Worm (Caenorhabditis elegans) whole organism, L1 larva: Measurements from ENCODE around the gene hda-4.

ENCODE experiments used
- Y116A8C.19 ChIP-seq: sonication (generic microtip); optimal IDR thresholded peaks from 2 replicates; lab custom pipeline; 2016; ENCODE audit warnings: missing compliant biosample characterization, missing genetic modification characterization, borderline replicate concordance
- alr-1 ChIP-seq: fragments of 200-800 bp; sonication (Bioruptor generic); optimal IDR thresholded peaks from 2 replicates; lab custom pipeline; 2018; ENCODE audit warnings: borderline replicate concordance, mild to moderate bottlenecking, missing genetic modification characterization, missing compliant biosample characterization
- aly-2 ChIP-seq: fragments of 150-350 bp; optimal IDR thresholded peaks from 2 replicates; lab custom pipeline; 2014; ENCODE audit warnings: missing biosample characterization, missing genetic modification characterization
- blmp-1 ChIP-seq: fragments of 150-350 bp; optimal IDR thresholded peaks from 2 replicates; lab custom pipeline; 2014; ENCODE audit warnings: missing biosample characterization, missing genetic modification characterization
- ceh-8 ChIP-seq: fragments of 200-800 bp; sonication (Bioruptor generic); optimal IDR thresholded peaks from 2 replicates; lab custom pipeline; 2018; ENCODE audit warnings: mild to moderate bottlenecking, missing genetic modification characterization, moderate library complexity, missing compliant biosample characterization
- ceh-88 ChIP-seq: fragments of 200-800 bp; sonication (Bioruptor generic); IDR thresholded peaks from 2 replicates; pipeline ENCODE4 v1.3.6; 2022; ENCODE audit warnings: missing genetic modification characterization, missing compliant biosample characterization
- ces-1 ChIP-seq: fragments of 150-350 bp; optimal IDR thresholded peaks from 2 replicates; lab custom pipeline; 2014; ENCODE audit warnings: missing biosample characterization, missing genetic modification reagents, missing genetic modification characterization
- egl-27 ChIP-seq, 2 experiments: fragments of 150-350 bp in 1 of 2; sonication (generic microtip); optimal IDR thresholded peaks; 3 replicates each; lab custom pipeline; 2017 to 2018; ENCODE audit warnings: missing biosample characterization in 2 of 2, missing genetic modification characterization in 2 of 2, missing genetic modification reagents in 2 of 2
- elt-2 ChIP-seq: sonication (generic microtip); optimal IDR thresholded peaks from 2 replicates; lab custom pipeline; 2016; ENCODE audit warnings: missing genetic modification characterization, mild to moderate bottlenecking, inconsistent platforms, missing compliant biosample characterization, missing genetic modification reagents
- elt-3 ChIP-seq, 6 experiments: fragments of 150-350 bp in 1 of 6; sonication (generic microtip); optimal IDR thresholded peaks; 2 replicates each; lab custom pipeline; 2017 to 2018; ENCODE audit warnings: missing biosample characterization in 6 of 6, missing genetic modification characterization in 6 of 6, inconsistent platforms in 1 of 6
- fkh-4 ChIP-seq: sonication (generic microtip); optimal IDR thresholded peaks from 2 replicates; lab custom pipeline; 2016; ENCODE audit warnings: missing compliant biosample characterization, missing genetic modification characterization, borderline replicate concordance
- fkh-8 ChIP-seq: sonication (generic microtip); optimal IDR thresholded peaks from 2 replicates; lab custom pipeline; 2016; ENCODE audit warnings: mild to moderate bottlenecking, missing genetic modification characterization, missing compliant biosample characterization
- grh-1 ChIP-seq: fragments of 200-800 bp; sonication (Bioruptor generic); IDR thresholded peaks from 2 replicates; pipeline ENCODE4 v1.3.6; 2022; ENCODE audit warnings: missing genetic modification reagents, missing genetic modification characterization, missing compliant biosample characterization
- hpl-2 ChIP-seq: fragments of 150-350 bp; optimal IDR thresholded peaks from 2 replicates; lab custom pipeline; 2014; ENCODE audit warnings: missing biosample characterization, missing genetic modification reagents, missing genetic modification characterization
- isw-1 ChIP-seq: fragments of 200-800 bp; sonication (Bioruptor generic); IDR thresholded peaks from 2 replicates; pipeline ENCODE4 v1.3.6; 2022; ENCODE audit warnings: missing genetic modification characterization, missing compliant biosample characterization
- lin-14 ChIP-seq: fragments of 200-800 bp; sonication (Bioruptor generic); optimal IDR thresholded peaks from 2 replicates; lab custom pipeline; 2018; ENCODE audit warnings: mild to moderate bottlenecking, missing genetic modification characterization, moderate library complexity, missing compliant biosample characterization
- lin-35 ChIP-seq, 2 experiments: fragments of 150-350 bp; optimal IDR thresholded peaks; 2 replicates each; lab custom pipeline; 2014; ENCODE audit warnings: missing biosample characterization in 2 of 2, missing genetic modification characterization in 2 of 2, missing genetic modification reagents in 2 of 2
- lin-39 ChIP-seq: fragments of 150-350 bp; optimal IDR thresholded peaks from 2 replicates; lab custom pipeline; 2014; ENCODE audit warnings: missing biosample characterization, missing genetic modification reagents, missing genetic modification characterization
- lsy-2 ChIP-seq, 2 experiments: fragments of 150-350 bp; optimal IDR thresholded peaks; 2 replicates each; lab custom pipeline; 2014; ENCODE audit warnings: missing biosample characterization in 2 of 2, missing genetic modification characterization in 2 of 2
- mab-9 ChIP-seq: fragments of 200-800 bp; sonication (Bioruptor generic); IDR thresholded peaks from 2 replicates; pipeline ENCODE4 v1.3.6; 2022; ENCODE audit warnings: missing genetic modification reagents, missing genetic modification characterization, missing compliant biosample characterization
- mdl-1 ChIP-seq, 2 experiments: fragments of 150-350 bp; optimal IDR thresholded peaks; 2 replicates each; lab custom pipeline; 2014 to 2017; ENCODE audit warnings: missing biosample characterization in 2 of 2, missing genetic modification characterization in 2 of 2, inconsistent platforms in 1 of 2
- nhr-12 ChIP-seq: sonication (generic microtip); optimal IDR thresholded peaks from 2 replicates; lab custom pipeline; 2017; ENCODE audit warnings: missing biosample characterization, missing genetic modification characterization
- nhr-20 ChIP-seq: sonication (generic microtip); optimal IDR thresholded peaks from 2 replicates; lab custom pipeline; 2016; ENCODE audit warnings: mild to moderate bottlenecking, missing genetic modification characterization, missing compliant biosample characterization
- nhr-71 ChIP-seq: sonication (generic microtip); optimal IDR thresholded peaks from 2 replicates; lab custom pipeline; 2016; ENCODE audit warnings: mild to moderate bottlenecking, missing genetic modification characterization, moderate library complexity, missing compliant biosample characterization
- nhr-77 ChIP-seq: fragments of 150-350 bp; optimal IDR thresholded peaks from 2 replicates; lab custom pipeline; 2014; ENCODE audit warnings: missing biosample characterization, missing genetic modification characterization
- nhr-85 ChIP-seq: sonication (generic microtip); peaks from one replicate; lab custom pipeline; 2016; ENCODE audit warnings: missing genetic modification characterization, inconsistent platforms, missing compliant biosample characterization
- nhr-90 ChIP-seq: sonication (generic microtip); optimal IDR thresholded peaks from 2 replicates; lab custom pipeline; 2016; ENCODE audit warnings: mild to moderate bottlenecking, missing genetic modification characterization, missing compliant biosample characterization; ENCODE audit not compliant: poor library complexity
- pqm-1 ChIP-seq: sonication (generic microtip); optimal IDR thresholded peaks from 3 replicates; lab custom pipeline; 2017; ENCODE audit warnings: missing biosample characterization, missing genetic modification characterization
- rnt-1 ChIP-seq: sonication (generic microtip); optimal IDR thresholded peaks from 2 replicates; lab custom pipeline; 2016; ENCODE audit warnings: mild to moderate bottlenecking, missing genetic modification characterization, moderate library complexity, missing compliant biosample characterization
- skn-1 ChIP-seq: fragments of 150-350 bp; optimal IDR thresholded peaks from 2 replicates; lab custom pipeline; 2014; ENCODE audit warnings: missing biosample characterization, missing genetic modification characterization
- snpc-4 ChIP-seq: fragments of 150-350 bp; optimal IDR thresholded peaks from 2 replicates; lab custom pipeline; 2014; ENCODE audit warnings: missing biosample characterization, missing genetic modification characterization
- snu-23 ChIP-seq: sonication (generic microtip); optimal IDR thresholded peaks from 2 replicates; lab custom pipeline; 2016; ENCODE audit warnings: missing genetic modification characterization, missing compliant biosample characterization
- sox-4 ChIP-seq: sonication (generic microtip); optimal IDR thresholded peaks from 2 replicates; lab custom pipeline; 2016; ENCODE audit warnings: missing genetic modification characterization, missing compliant biosample characterization
- tbx-2 ChIP-seq: sonication (generic microtip); optimal IDR thresholded peaks from 2 replicates; lab custom pipeline; 2016; ENCODE audit warnings: missing genetic modification characterization, missing compliant biosample characterization
- unc-30 ChIP-seq: sonication (generic microtip); optimal IDR thresholded peaks from 2 replicates; lab custom pipeline; 2017; ENCODE audit warnings: missing biosample characterization, missing genetic modification characterization
- unc-62 ChIP-seq: fragments of 150-350 bp; optimal IDR thresholded peaks from 2 replicates; lab custom pipeline; 2014; ENCODE audit warnings: missing biosample characterization, missing genetic modification reagents, missing genetic modification characterization
- unc-98 ChIP-seq: fragments of 200-800 bp; sonication (Bioruptor generic); IDR thresholded peaks from 2 replicates; pipeline ENCODE4 v1.3.6; 2022; ENCODE audit warnings: missing genetic modification characterization, missing compliant biosample characterization
- xbp-1 ChIP-seq: sonication (generic microtip); optimal IDR thresholded peaks from 2 replicates; lab custom pipeline; 2016; ENCODE audit warnings: missing genetic modification characterization, missing compliant biosample characterization

The hda-4 gene

DNA sequence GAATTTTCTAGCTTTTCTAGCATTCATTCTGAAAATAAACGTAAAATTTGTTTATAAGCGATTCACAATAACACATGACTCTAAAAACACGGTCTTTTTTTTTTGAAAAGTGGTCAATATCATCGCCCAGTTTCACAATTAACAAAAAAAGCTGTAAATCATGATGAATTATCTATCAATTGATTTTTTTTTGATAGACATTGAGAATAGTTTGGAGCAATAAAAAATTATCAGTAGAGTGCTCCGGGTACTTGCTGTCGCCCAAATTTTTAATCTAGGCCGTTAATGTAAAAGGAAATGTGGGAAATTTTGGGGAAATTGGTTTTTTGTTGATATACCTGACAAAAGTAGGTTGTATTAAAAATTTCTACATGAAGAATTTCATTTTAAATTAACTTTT is 44.1 kb downstream of the hda-4 start:
- TF ChIP-seq rnt-1 (tag; lab: Kevin White, UChicago) (no peak), nhr-77 (tag; lab: Kevin White, UChicago) (no peak), blmp-1 (no peak), ceh-88 (GFP tag; lab: Robert Waterston, UW) (no peak), fkh-8 (tag; lab: Kevin White, UChicago) (no peak), lin-39 (no peak), unc-98 (GFP tag; lab: Robert Waterston, UW) (no peak), snpc-4 (tag; lab: Kevin White, UChicago) (no peak), unc-62 (GFP tag; lab: Kevin White, UChicago) (no peak), fkh-4 (tag; lab: Kevin White, UChicago) (no peak), egl-27 (tag; optimal IDR thresholded peaks at IDR 0.05; lab: Kevin White, UChicago) (no peak), aly-2 (tag; lab: Kevin White, UChicago) (no peak), alr-1 (no peak), grh-1 (GFP tag; lab: Robert Waterston, UW) (no peak), nhr-12 (tag; lab: Kevin White, UChicago) (no peak), skn-1 (tag; lab: Kevin White, UChicago) (no peak), mdl-1 (tag; optimal IDR thresholded peaks at IDR 0.05; lab: Kevin White, UChicago) (no peak)

DNA sequence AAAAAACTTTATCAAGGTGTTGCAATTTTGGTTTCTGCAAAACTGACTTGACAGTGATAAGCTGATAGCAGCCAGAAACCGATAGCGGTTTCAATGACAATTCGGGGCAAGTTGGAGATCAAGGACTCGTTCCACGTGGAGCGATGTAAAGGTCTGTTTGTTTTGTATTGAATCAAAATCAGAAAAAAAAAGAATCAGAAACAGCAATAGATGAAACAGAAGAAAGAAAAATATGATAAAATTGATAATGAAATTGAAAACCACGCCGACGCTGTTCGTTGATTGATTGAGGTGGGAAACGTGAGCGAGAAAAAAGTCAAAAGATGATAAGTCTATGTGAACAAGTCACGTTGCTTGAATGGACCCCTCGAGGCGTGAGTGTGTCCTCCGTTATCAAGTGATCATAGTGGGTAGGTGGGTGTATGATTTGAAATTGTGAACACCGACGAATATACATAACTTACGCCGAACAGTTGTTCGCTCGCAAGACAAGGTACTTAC is 46.0 kb downstream of the hda-4 start:
- peak in 1 of 2 experiments; percentile 14 for TF ChIP-seq lin-35 (GFP tag; optimal IDR thresholded peaks at IDR 0.05; lab: Kevin White, UChicago)
- peak; percentile 15 for TF ChIP-seq pqm-1
- peak; percentile 88 for TF ChIP-seq blmp-1
- peak; percentile 74 for TF ChIP-seq lin-14 (GFP tag; lab: Kevin White, UChicago)
- no peak for TF ChIP-seq sox-4 (tag; lab: Kevin White, UChicago)
- TF ChIP-seq elt-3 (tag; optimal IDR thresholded peaks at IDR 0.05; lab: Kevin White, UChicago): peak in 3 of 6 experiments; percentile 59 to 76 (median 68)
- TF ChIP-seq elt-2 (tag; lab: Kevin White, UChicago): peak; percentile 80
- TF ChIP-seq nhr-85 (tag; lab: Kevin White, UChicago): peak; percentile 79
- peak; percentile 56 for TF ChIP-seq nhr-20 (tag; lab: Kevin White, UChicago)
- no peak for TF ChIP-seq hpl-2
- TF ChIP-seq lsy-2 (tag; optimal IDR thresholded peaks at IDR 0.05; lab: Kevin White, UChicago): no peak
- peak; percentile 16 for TF ChIP-seq snu-23 (GFP tag; lab: Kevin White, UChicago)
- peak in 1 of 2 experiments; percentile 30 for TF ChIP-seq mdl-1 (tag; optimal IDR thresholded peaks at IDR 0.05; lab: Kevin White, UChicago)
- peak; percentile 38 for TF ChIP-seq nhr-71
- TF ChIP-seq, all 84 proteins: peak for 11

DNA sequence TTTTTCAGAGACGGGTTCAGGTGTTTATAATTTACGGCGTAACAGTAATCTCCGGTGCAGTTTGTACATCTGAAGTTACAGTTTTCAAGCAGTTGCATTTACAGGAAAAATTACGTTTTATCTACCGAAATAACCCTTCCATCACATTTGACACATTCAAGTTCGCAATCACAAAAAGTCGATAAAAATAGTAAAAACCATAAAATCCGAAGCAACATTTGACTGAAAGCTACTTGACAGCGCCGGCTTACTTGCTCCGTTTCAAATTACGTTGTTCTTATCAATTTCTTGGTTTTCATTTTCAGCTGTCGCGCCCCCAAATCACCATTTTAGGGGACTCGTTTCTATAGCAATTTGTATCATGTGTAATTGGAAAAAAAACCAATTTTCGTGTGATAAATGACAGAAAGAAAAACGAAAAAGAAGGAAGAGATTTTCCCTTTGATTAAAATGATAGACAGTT is 53.5 kb downstream of the hda-4 start, which contains the start of gene T01C8.3:
Gene T01C8.3 (minus strand): TSS at position 413 of the 463 bp plus-strand sequence.
- TF ChIP-seq blmp-1: no peak
- no peak for TF ChIP-seq skn-1 (tag; lab: Kevin White, UChicago)
- TF ChIP-seq nhr-12 (tag; lab: Kevin White, UChicago): no peak
- no peak for TF ChIP-seq unc-30
- no peak for TF ChIP-seq grh-1 (GFP tag; lab: Robert Waterston, UW)
- TF ChIP-seq unc-62 (GFP tag; lab: Kevin White, UChicago): no peak
- TF ChIP-seq egl-27 (tag; optimal IDR thresholded peaks at IDR 0.05; lab: Kevin White, UChicago): no peak
- no peak for TF ChIP-seq ces-1 (GFP tag; lab: Kevin White, UChicago)
- no peak for TF ChIP-seq lsy-2 (tag; optimal IDR thresholded peaks at IDR 0.05; lab: Kevin White, UChicago)
- TF ChIP-seq elt-3 (tag; optimal IDR thresholded peaks at IDR 0.05; lab: Kevin White, UChicago): no peak
- TF ChIP-seq ceh-8 (GFP tag; lab: Kevin White, UChicago): no peak
- no peak for TF ChIP-seq Y116A8C.19 (tag; lab: Kevin White, UChicago)
- TF ChIP-seq tbx-2 (tag; lab: Kevin White, UChicago): no peak
- TF ChIP-seq nhr-90 (tag; lab: Kevin White, UChicago): no peak
- no peak for TF ChIP-seq xbp-1
- no peak for TF ChIP-seq isw-1 (GFP tag; lab: Robert Waterston, UW)
- TF ChIP-seq mab-9: no peak
